Worm (Caenorhabditis elegans): ENCODE measurements around the gene oac-21.

DNA sequence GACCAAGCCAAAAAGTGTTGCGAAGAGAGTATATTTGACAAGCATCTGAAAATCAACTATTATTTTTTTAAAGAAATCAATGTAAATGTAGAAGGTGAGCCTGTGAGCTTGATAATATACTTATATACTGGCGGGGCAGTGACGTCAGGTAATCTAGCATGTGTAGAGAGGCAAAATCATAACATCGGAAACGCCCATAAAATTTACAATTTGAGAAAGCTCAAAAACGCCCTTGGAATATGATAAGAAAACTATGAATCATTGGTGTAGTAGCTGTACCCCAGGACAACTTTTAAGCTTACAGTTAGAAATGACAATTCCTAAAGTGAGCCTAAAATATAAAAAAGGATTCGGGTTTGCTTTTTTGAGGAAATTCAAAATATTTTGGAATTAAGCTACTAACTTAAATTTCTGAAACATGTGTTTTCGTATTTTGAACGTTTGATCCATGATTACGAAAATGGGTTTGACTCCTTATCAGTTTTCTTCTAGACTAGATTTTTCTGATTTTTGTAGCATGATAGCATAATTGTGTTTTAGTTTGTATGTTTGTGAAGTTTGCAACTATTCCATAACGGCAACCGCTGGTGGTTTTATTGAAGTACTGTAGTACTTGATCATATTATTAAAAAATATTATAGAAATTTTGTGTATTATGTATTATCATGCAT, 52.7 kb downstream of the oac-21 start, which contains the start of gene clec-174:
- TF ChIP-seq W03F9.2 (tag; optimal IDR thresholded peaks at IDR 0.05) (no peak), him-1 (tag; optimal IDR thresholded peaks at IDR 0.05) (no peak)
